Worm (Caenorhabditis elegans): ENCODE results near the gene F21C10.5.

F21C10.5 gene

DNA sequence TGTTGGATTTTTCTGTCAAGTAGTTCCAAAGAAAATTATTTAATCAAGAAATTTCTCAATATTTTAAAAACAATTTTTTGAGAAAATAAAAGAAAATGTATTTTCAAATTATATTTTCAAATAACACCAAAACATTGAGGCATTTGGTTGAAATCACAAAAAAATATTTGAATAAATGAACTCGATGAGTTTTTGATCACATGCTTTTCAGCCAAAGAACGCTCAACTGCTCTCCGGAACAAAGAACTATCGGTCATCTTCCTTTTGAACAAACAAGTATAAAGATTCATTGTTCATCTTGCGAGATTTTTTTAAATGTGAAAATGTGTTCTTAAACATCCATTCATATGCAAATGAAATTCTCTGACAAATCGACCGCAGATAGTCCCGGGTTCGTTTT lies 30.5 kb upstream of the F21C10.5 start (continued):
- no peak for TF ChIP-seq fkh-10 (GFP tag; optimal IDR thresholded peaks at IDR 0.05)
- no peak for TF ChIP-seq skn-1 (tag; optimal IDR thresholded peaks at IDR 0.05)
- TF ChIP-seq mep-1 (tag; optimal IDR thresholded peaks at IDR 0.05) = no peak
- no peak for TF ChIP-seq dmd-8 (GFP tag; IDR thresholded peaks at IDR 0.05)
- no peak for TF ChIP-seq Y5F2A.4 (GFP tag; optimal IDR thresholded peaks at IDR 0.05)
- no peak for TF ChIP-seq hlh-11 (tag; optimal IDR thresholded peaks at IDR 0.05)
- no peak for TF ChIP-seq daf-8 (GFP tag; IDR thresholded peaks at IDR 0.05)
- TF ChIP-seq lin-39 (tag; optimal IDR thresholded peaks at IDR 0.05) = no peak

DNA sequence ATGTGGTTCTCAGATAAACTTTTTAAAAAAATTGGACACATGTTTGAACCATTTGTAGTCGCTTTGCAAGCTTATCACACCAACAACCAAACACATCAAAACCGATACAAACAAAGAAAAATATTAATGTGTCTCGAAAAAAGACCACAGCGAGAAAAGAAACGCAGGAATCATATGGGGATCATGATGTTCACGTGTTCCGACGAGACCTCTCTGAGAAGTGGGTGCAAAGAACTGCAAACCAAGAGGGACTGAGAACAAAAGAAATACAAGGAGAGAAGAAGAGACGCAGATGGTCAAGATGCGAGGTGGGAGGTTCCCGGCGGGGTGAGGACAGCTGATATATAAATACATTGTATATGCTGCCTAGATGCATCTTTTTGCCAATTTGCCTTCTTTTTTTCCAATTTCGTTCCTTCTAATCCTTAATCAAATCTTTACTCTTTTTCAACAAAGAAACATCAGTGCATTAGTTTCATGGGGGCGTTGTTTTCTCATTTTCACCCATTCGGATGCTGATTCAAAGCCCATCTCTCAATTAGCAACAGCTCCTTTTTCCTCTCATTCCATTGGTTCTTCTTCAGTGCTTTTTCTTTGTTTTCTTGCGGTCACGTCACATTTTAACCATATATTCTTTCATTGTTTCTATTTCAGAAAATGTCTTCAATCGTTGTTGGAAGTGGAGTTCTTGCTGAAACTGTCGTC lies 29.7 kb upstream of the F21C10.5 start, which contains the start of gene F21C10.10:
F21C10.10 (plus strand) TSS at position 655 of the 705 bp plus-strand sequence.
- TF ChIP-seq zip-2 (tag; optimal IDR thresholded peaks at IDR 0.05) (peak; percentile 31), daf-16 (GFP tag; optimal IDR thresholded peaks at IDR 0.05) (peak; percentile 61 to 92), daf-16 (tag; optimal IDR thresholded peaks at IDR 0.05) (peak; percentile 91), daf-8 (GFP tag; IDR thresholded peaks at IDR 0.05) (no peak), lin-29 (GFP tag; IDR thresholded peaks at IDR 0.05) (0 out of 2 replicates have a peak, but pooled peaks have one; percentile 55), ceh-82 (tag; optimal IDR thresholded peaks at IDR 0.05) (no peak), mep-1 (tag; optimal IDR thresholded peaks at IDR 0.05) (peak; percentile 91), lin-38 (GFP tag; IDR thresholded peaks at IDR 0.05) (peak; percentile 45), nhr-28 (tag; optimal IDR thresholded peaks at IDR 0.05) (peak; percentile 98), tag-97 (GFP tag; IDR thresholded peaks at IDR 0.05) (no peak), egl-43 (GFP tag; IDR thresholded peaks at IDR 0.05) (no peak), saeg-2 (GFP tag; IDR thresholded peaks at IDR 0.05) (peak; percentile 94), D1046.2 (GFP tag; IDR thresholded peaks at IDR 0.05) (no peak), F49E8.2 (tag; optimal IDR thresholded peaks at IDR 0.05; ENCODE audit: borderline replicate concordance) (no peak), hif-1 (tag; optimal IDR thresholded peaks at IDR 0.05) (peak; percentile 41 to 73), egl-27 (tag; optimal IDR thresholded peaks at IDR 0.05) (no peak), R02D3.7 (tag; optimal IDR thresholded peaks at IDR 0.05) (no peak), Y75B8A.6 (GFP tag; IDR thresholded peaks at IDR 0.05) (no peak), ces-1 (GFP tag; optimal IDR thresholded peaks at IDR 0.05) (no peak), ceh-28 (tag; optimal IDR thresholded peaks at IDR 0.05) (no peak), dpl-1 (GFP tag; optimal IDR thresholded peaks at IDR 0.05) (peak; percentile 56), ceh-44 (GFP tag; IDR thresholded peaks at IDR 0.05) (no peak), nhr-25 (tag; optimal IDR thresholded peaks at IDR 0.05; ENCODE audit: borderline replicate concordance, insufficient read depth) (peak; percentile 59), jun-1 (tag; optimal IDR thresholded peaks at IDR 0.05) (peak; percentile 59), aly-2 (tag; optimal IDR thresholded peaks at IDR 0.05) (no peak), nhr-77 (tag; optimal IDR thresholded peaks at IDR 0.05) (peak; percentile 87), F10B5.3 (tag; optimal IDR thresholded peaks at IDR 0.05) (no peak), nhr-11 (tag; optimal IDR thresholded peaks at IDR 0.05) (peak; percentile 87), fos-1 (tag; optimal IDR thresholded peaks at IDR 0.05) (no peak), mdt-29 (GFP tag; IDR thresholded peaks at IDR 0.05) (peak; percentile 76), set-16 (GFP tag; IDR thresholded peaks at IDR 0.05) (peak; percentile 59), unc-130 (GFP tag; optimal IDR thresholded peaks at IDR 0.05) (no peak), T26A8.4 (GFP tag; IDR thresholded peaks at IDR 0.05) (peak; percentile 66), T20F7.1 (GFP tag; optimal IDR thresholded peaks at IDR 0.05) (peak; percentile 68), nhr-48 (tag; optimal IDR thresholded peaks at IDR 0.05) (peak; percentile 99), ceh-62 (tag; optimal IDR thresholded peaks at IDR 0.05) (no peak), nhr-102 (tag; optimal IDR thresholded peaks at IDR 0.05) (peak; percentile 93), unc-62 (GFP tag; optimal IDR thresholded peaks at IDR 0.05 in 1 of 2) (peak in 1 of 2 experiments; percentile 98), unc-62 (tag; optimal IDR thresholded peaks at IDR 0.05) (no peak), hlh-30 (tag; optimal IDR thresholded peaks at IDR 0.05; ENCODE audit: insufficient read depth) (peak; percentile 99), ZK546.5 (tag; optimal IDR thresholded peaks at IDR 0.05) (no peak), ceh-20 (GFP tag; IDR thresholded peaks at IDR 0.05) (peak; percentile 92), mxl-3 (GFP tag; optimal IDR thresholded peaks at IDR 0.05) (peak; percentile 93), zag-1 (tag; optimal IDR thresholded peaks at IDR 0.05) (no peak)

All from whole organism, L4 larva.